Worm (Caenorhabditis elegans): ENCODE data around the gene clc-32.

Gene clc-32

DNA sequence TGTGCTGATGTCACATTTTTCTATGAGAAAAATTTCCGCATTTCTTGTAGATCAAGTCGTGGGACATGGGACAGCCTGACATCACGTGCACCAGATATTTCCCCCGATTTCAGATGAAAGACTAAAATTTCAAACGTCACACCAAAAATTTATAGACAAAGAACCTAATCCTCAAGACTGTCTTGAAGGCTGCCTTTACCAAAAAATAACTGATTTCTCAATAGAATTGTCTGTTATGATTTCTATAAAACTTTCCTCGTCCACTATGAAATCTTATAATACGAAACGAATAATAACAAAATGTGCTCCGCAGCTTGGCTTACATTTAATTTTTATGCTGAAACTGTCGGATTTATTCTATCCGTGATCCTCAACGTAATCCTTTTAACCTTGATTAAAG lies 39.4 kb upstream of the clc-32 start, which contains the start of gene str-106:
str-106 (plus strand) TSS at position 301 of the 400 bp plus-strand sequence.
- TF ChIP-seq unc-39 (tag; optimal IDR thresholded peaks at IDR 0.05) = no peak
- TF ChIP-seq flh-1 (GFP tag; optimal IDR thresholded peaks at IDR 0.05) = no peak
- TF ChIP-seq hlh-1 (tag; optimal IDR thresholded peaks at IDR 0.05) = no peak
- TF ChIP-seq mab-5 (tag; optimal IDR thresholded peaks at IDR 0.05) = no peak
- TF ChIP-seq nhr-28 (tag; optimal IDR thresholded peaks at IDR 0.05) = no peak
- no peak for TF ChIP-seq unc-120 (tag; optimal IDR thresholded peaks at IDR 0.05; ENCODE audit: poor library complexity, severe bottlenecking)
- TF ChIP-seq bed-3 (GFP tag; optimal IDR thresholded peaks at IDR 0.05) = no peak

ce11 chrV:16175757-16176156 lies 34.8 kb upstream of the clc-32 start, which contains the start of gene cyp-33D1:
Gene cyp-33D1, minus strand, starts transcription at chrV:16175857.
- TF ChIP-seq bed-3 (GFP tag; optimal IDR thresholded peaks at IDR 0.05) = no peak
- TF ChIP-seq tbx-8 (GFP tag; optimal IDR thresholded peaks at IDR 0.05) = no peak
- TF ChIP-seq blmp-1 (tag; optimal IDR thresholded peaks at IDR 0.05) = no peak
- TF ChIP-seq cnd-1 (tag; optimal IDR thresholded peaks at IDR 0.05) = no peak
- no peak for TF ChIP-seq flh-1 (GFP tag; optimal IDR thresholded peaks at IDR 0.05)
- no peak for TF ChIP-seq nhr-28 (tag; optimal IDR thresholded peaks at IDR 0.05)
- TF ChIP-seq drap-1 (GFP tag; optimal IDR thresholded peaks at IDR 0.05) = no peak
- TF ChIP-seq pha-4 (tag; optimal IDR thresholded peaks at IDR 0.05) = no peak
- TF ChIP-seq ceh-43 (GFP tag; optimal IDR thresholded peaks at IDR 0.05) = no peak
- no peak for TF ChIP-seq nhr-12 (tag; optimal IDR thresholded peaks at IDR 0.05)
- TF ChIP-seq ceh-39 (tag; optimal IDR thresholded peaks at IDR 0.05) = no peak
- TF ChIP-seq lsy-2 (tag; optimal IDR thresholded peaks at IDR 0.05) = no peak

ce11 chrV:16175227-16175626 lies 34.3 kb upstream of the clc-32 start:
- TF ChIP-seq nhr-237 (tag; optimal IDR thresholded peaks at IDR 0.05) = no peak
- TF ChIP-seq pha-4 (tag; optimal IDR thresholded peaks at IDR 0.05) = no peak
- no peak for TF ChIP-seq drap-1 (GFP tag; optimal IDR thresholded peaks at IDR 0.05)
- TF ChIP-seq tbx-8 (GFP tag; optimal IDR thresholded peaks at IDR 0.05) = no peak
- TF ChIP-seq ztf-11 (tag; optimal IDR thresholded peaks at IDR 0.05) = no peak
- TF ChIP-seq ham-2 (GFP tag; optimal IDR thresholded peaks at IDR 0.05) = no peak

ce11 chrV:16174109-16174508 lies 33.1 kb upstream of the clc-32 start:
- TF ChIP-seq ztf-11 (tag; optimal IDR thresholded peaks at IDR 0.05) = no peak
- TF ChIP-seq mep-1 (tag; optimal IDR thresholded peaks at IDR 0.05) = no peak
- no peak for TF ChIP-seq nhr-76 (tag; optimal IDR thresholded peaks at IDR 0.05)
- no peak for TF ChIP-seq unc-120 (tag; optimal IDR thresholded peaks at IDR 0.05; ENCODE audit: poor library complexity, severe bottlenecking)
- no peak for TF ChIP-seq tbx-8 (GFP tag; optimal IDR thresholded peaks at IDR 0.05)
- no peak for TF ChIP-seq drap-1 (GFP tag; optimal IDR thresholded peaks at IDR 0.05)
- TF ChIP-seq M03D4.4 (tag; optimal IDR thresholded peaks at IDR 0.05) = no peak
- no peak for TF ChIP-seq ceh-43 (GFP tag; optimal IDR thresholded peaks at IDR 0.05)
- no peak for TF ChIP-seq flh-1 (GFP tag; optimal IDR thresholded peaks at IDR 0.05)
- TF ChIP-seq pha-4 (tag; optimal IDR thresholded peaks at IDR 0.05) = no peak
- TF ChIP-seq lsy-2 (tag; optimal IDR thresholded peaks at IDR 0.05) = no peak
- TF ChIP-seq sptf-1 (tag; optimal IDR thresholded peaks at IDR 0.05) = no peak
- no peak for TF ChIP-seq mab-5 (tag; optimal IDR thresholded peaks at IDR 0.05)
- TF ChIP-seq nhr-237 (tag; optimal IDR thresholded peaks at IDR 0.05) = no peak
- no peak for TF ChIP-seq nhr-2 (tag; optimal IDR thresholded peaks at IDR 0.05)
- no peak for TF ChIP-seq mls-2 (tag; optimal IDR thresholded peaks at IDR 0.05)
- no peak for TF ChIP-seq nhr-12 (tag; optimal IDR thresholded peaks at IDR 0.05)
- no peak for TF ChIP-seq hlh-1 (tag; optimal IDR thresholded peaks at IDR 0.05)
- TF ChIP-seq elt-3 (tag; optimal IDR thresholded peaks at IDR 0.05) = no peak

DNA sequence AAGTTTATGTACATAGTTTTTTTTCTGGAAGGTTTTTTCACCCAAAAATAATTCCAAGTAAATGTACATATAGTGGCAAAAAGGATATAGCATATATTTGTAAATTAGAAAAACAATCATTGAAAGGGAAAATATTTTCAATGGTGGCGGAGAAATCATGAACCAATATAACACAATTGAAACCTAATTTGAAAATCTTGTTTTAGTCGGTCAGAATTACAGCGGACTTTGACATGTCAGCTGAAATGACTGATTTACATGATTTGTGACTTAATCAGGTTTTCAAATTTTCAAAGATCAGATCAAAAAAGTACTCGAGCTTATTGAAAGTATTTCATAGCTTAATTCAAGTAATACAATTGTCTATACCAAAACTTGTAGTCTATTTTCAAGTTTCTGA lies 30.8 kb upstream of the clc-32 start, which contains the start of gene K05D4.9:
K05D4.9 (minus strand) TSS at position 101 of the 400 bp plus-strand sequence.
- TF ChIP-seq mls-2 (tag; optimal IDR thresholded peaks at IDR 0.05) = no peak
- TF ChIP-seq ces-1 (GFP tag; optimal IDR thresholded peaks at IDR 0.05) = no peak
- TF ChIP-seq unc-62 (GFP tag; optimal IDR thresholded peaks at IDR 0.05) = no peak
- no peak for TF ChIP-seq unc-39 (tag; optimal IDR thresholded peaks at IDR 0.05)
- no peak for TF ChIP-seq ham-2 (GFP tag; optimal IDR thresholded peaks at IDR 0.05)
- no peak for TF ChIP-seq nhr-2 (tag; optimal IDR thresholded peaks at IDR 0.05)
- TF ChIP-seq tbx-8 (GFP tag; optimal IDR thresholded peaks at IDR 0.05) = no peak
- TF ChIP-seq M03D4.4 (tag; optimal IDR thresholded peaks at IDR 0.05) = no peak
- no peak for TF ChIP-seq hlh-1 (tag; optimal IDR thresholded peaks at IDR 0.05)
- no peak for TF ChIP-seq mep-1 (tag; optimal IDR thresholded peaks at IDR 0.05)
- TF ChIP-seq ceh-43 (GFP tag; optimal IDR thresholded peaks at IDR 0.05) = no peak
- no peak for TF ChIP-seq cnd-1 (tag; optimal IDR thresholded peaks at IDR 0.05)
- no peak for TF ChIP-seq zip-8 (tag; optimal IDR thresholded peaks at IDR 0.05)
- no peak for TF ChIP-seq ceh-83 (GFP tag; optimal IDR thresholded peaks at IDR 0.05)
- TF ChIP-seq nhr-76 (tag; optimal IDR thresholded peaks at IDR 0.05) = no peak
- no peak for TF ChIP-seq elt-1 (tag; optimal IDR thresholded peaks at IDR 0.05; ENCODE audit: borderline replicate concordance, insufficient read depth)
- TF ChIP-seq ztf-11 (tag; optimal IDR thresholded peaks at IDR 0.05) = no peak
- TF ChIP-seq nhr-237 (tag; optimal IDR thresholded peaks at IDR 0.05) = no peak
- no peak for TF ChIP-seq lin-13 (tag; optimal IDR thresholded peaks at IDR 0.05)

All from whole organism, mixed stage, embryonic.